Fruit fly (Drosophila melanogaster) whole organism, pupa: ENCODE results near the gene CG4042.

Experiments used
- CG10348 ChIP-seq: fragments of 200-800 bp; sonication (Bioruptor generic); IDR thresholded peaks from 2 replicates; pipeline ENCODE4 v1.3.6; 2022; ENCODE audit warnings: missing biosample characterization, missing genetic modification characterization
- CG12605 ChIP-seq: fragments of 200-800 bp; sonication (Bioruptor generic); IDR thresholded peaks from 2 replicates; pipeline ENCODE4 v1.3.6; 2022; ENCODE audit warnings: missing biosample characterization, missing genetic modification characterization
- CG13204 ChIP-seq: fragments of 200-800 bp; sonication (Bioruptor generic); optimal IDR thresholded peaks from 2 replicates; lab custom pipeline; 2018; ENCODE audit warnings: missing biosample characterization, mild to moderate bottlenecking, missing genetic modification characterization, moderate library complexity
- CG14655 ChIP-seq: fragments of 200-800 bp; sonication (Bioruptor generic); optimal IDR thresholded peaks from 3 replicates; lab custom pipeline; 2017; ENCODE audit warnings: mild to moderate bottlenecking, missing biosample characterization, missing genetic modification reagents, missing genetic modification characterization
- CG15710 ChIP-seq: fragments of 200-800 bp; sonication (Bioruptor generic); optimal IDR thresholded peaks from 2 replicates; lab custom pipeline; 2018; ENCODE audit warnings: missing biosample characterization, mild to moderate bottlenecking, missing genetic modification characterization, moderate library complexity
- CG17806 ChIP-seq: fragments of 200-800 bp; sonication (Bioruptor generic); optimal IDR thresholded peaks from 2 replicates; lab custom pipeline; 2018; ENCODE audit warnings: missing biosample characterization, mild to moderate bottlenecking, missing genetic modification characterization, moderate library complexity
- CG32121 ChIP-seq: fragments of 200-800 bp; sonication (Bioruptor generic); IDR thresholded peaks from 2 replicates; pipeline ENCODE4 v1.3.6; 2022; ENCODE audit warnings: missing biosample characterization, missing genetic modification characterization
- CG34367 ChIP-seq: fragments of 200-800 bp; sonication (Bioruptor generic); optimal IDR thresholded peaks from 2 replicates; lab custom pipeline; 2018; ENCODE audit warnings: missing biosample characterization, mild to moderate bottlenecking, missing genetic modification characterization
- CG4496 ChIP-seq: fragments of 200-800 bp; sonication (Bioruptor generic); IDR thresholded peaks from 3 replicates; pipeline ENCODE4 v1.3.6; 2022; ENCODE audit warnings: missing biosample characterization, missing genetic modification characterization
- CG8301 ChIP-seq: fragments of 200-800 bp; sonication (Bioruptor generic); optimal IDR thresholded peaks from 2 replicates; lab custom pipeline; 2018; ENCODE audit warnings: missing biosample characterization, mild to moderate bottlenecking, missing genetic modification characterization
- CG9948 ChIP-seq: fragments of 200-800 bp; sonication (Bioruptor generic); optimal IDR thresholded peaks from 2 replicates; lab custom pipeline; 2018; ENCODE audit warnings: missing biosample characterization, mild to moderate bottlenecking, missing genetic modification characterization, moderate library complexity
- D1 ChIP-seq: fragments of 200-800 bp; sonication (Bioruptor generic); optimal IDR thresholded peaks from 2 replicates; lab custom pipeline; 2018; ENCODE audit warnings: missing biosample characterization, mild to moderate bottlenecking, missing genetic modification characterization, moderate library complexity
- EcR ChIP-seq: fragments of 200-800 bp; sonication (Bioruptor generic); optimal IDR thresholded peaks from 3 replicates; lab custom pipeline; 2019; ENCODE audit warnings: missing biosample characterization, missing genetic modification characterization, mild to moderate bottlenecking, moderate library complexity, missing genetic modification reagents
- Ets98B ChIP-seq: fragments of 200-800 bp; sonication (Bioruptor generic); IDR thresholded peaks from 2 replicates; pipeline ENCODE4 v1.3.6; 2022; ENCODE audit warnings: missing biosample characterization, missing genetic modification characterization
- Pif1A ChIP-seq: fragments of 200-800 bp; sonication (Bioruptor generic); optimal IDR thresholded peaks from 3 replicates; lab custom pipeline; 2016; ENCODE audit warnings: missing biosample characterization, missing genetic modification characterization
- Pif1B ChIP-seq: fragments of 200-800 bp; sonication (Bioruptor generic); optimal IDR thresholded peaks from 3 replicates; lab custom pipeline; 2016; ENCODE audit warnings: missing biosample characterization, missing genetic modification characterization
- Snoo ChIP-seq: fragments of 200-800 bp; sonication (Bioruptor generic); optimal IDR thresholded peaks from 3 replicates; lab custom pipeline; 2017; ENCODE audit warnings: missing biosample characterization, mild to moderate bottlenecking, missing genetic modification characterization, inconsistent platforms
- fd96Ca ChIP-seq: fragments of 200-800 bp; sonication (Bioruptor generic); IDR thresholded peaks from 3 replicates; pipeline ENCODE4 v1.3.6; 2022; ENCODE audit warnings: missing biosample characterization, missing genetic modification characterization
- gl ChIP-seq: fragments of 200-800 bp; sonication (Bioruptor generic); optimal IDR thresholded peaks from 2 replicates; lab custom pipeline; 2018; ENCODE audit warnings: missing biosample characterization, mild to moderate bottlenecking, missing genetic modification characterization
- rn ChIP-seq: fragments of 200-800 bp; sonication (Bioruptor generic); IDR thresholded peaks from 2 replicates; pipeline ENCODE4 v1.3.6; 2022; ENCODE audit warnings: missing biosample characterization, missing genetic modification characterization

Gene CG4042

dm6 chr3L:20798325-20798846 lies 27.1 kb upstream of the CG4042 start, which contains the start of the genes CG3698 and tzn:
TSS of gene CG3698 (minus strand) at chr3L:20798375.
TSS of gene tzn (plus strand) at chr3L:20798645.
- TF ChIP-seq CG34367 (tag; lab: Kevin White, UChicago), result peak; percentile 82
- TF ChIP-seq EcR (GFP tag; lab: Kevin White, UChicago), result no peak
- TF ChIP-seq CG9948 (tag; lab: Kevin White, UChicago), result no peak
- TF ChIP-seq Pif1B (GFP tag; lab: Kevin White, UChicago), result no peak
- peak; percentile 76 for TF ChIP-seq rn (GFP tag; lab: Robert Waterston, UW)
- peak; percentile 89 for TF ChIP-seq CG4496 (GFP tag; lab: Robert Waterston, UW)
- TF ChIP-seq CG32121, result peak; percentile 59; the same call in 1 of the 2 replicates
- TF ChIP-seq Pif1A (GFP tag; lab: Kevin White, UChicago), result no peak
- peak; percentile 48 for TF ChIP-seq gl
- TF ChIP-seq Ets98B (GFP tag; lab: Robert Waterston, UW), result peak; percentile 52; the same call in 1 of the 2 replicates
- peak; percentile 93 for TF ChIP-seq Snoo (tag; lab: Kevin White, UChicago)
- TF ChIP-seq D1, result no peak
- TF ChIP-seq CG15710 (tag; lab: Kevin White, UChicago), result peak; percentile 72
- TF ChIP-seq, all 21 proteins: peak for 8

- TF ChIP-seq CG17806 (tag; lab: Kevin White, UChicago), result no peak
Observed at dm6 chr3L:20797379-20797778, 26.1 kb upstream of the CG4042 start.

dm6 chr3L:20796757-20797156 lies 25.4 kb upstream of the CG4042 start:
- TF ChIP-seq CG15710 (tag; lab: Kevin White, UChicago) (no peak), CG12605 (GFP tag; lab: Robert Waterston, UW) (no peak), CG34367 (tag; lab: Kevin White, UChicago) (no peak), CG14655 (GFP tag; lab: Kevin White, UChicago) (no peak), D1 (no peak), Ets98B (GFP tag; lab: Robert Waterston, UW) (no peak), CG13204 (GFP tag; lab: Kevin White, UChicago) (no peak), gl (no peak), CG8301 (no peak), Snoo (tag; lab: Kevin White, UChicago) (no peak), Pif1B (GFP tag; lab: Kevin White, UChicago) (no peak), CG17806 (tag; lab: Kevin White, UChicago) (no peak), EcR (GFP tag; lab: Kevin White, UChicago) (no peak), CG10348 (no peak), CG4496 (GFP tag; lab: Robert Waterston, UW) (no peak), fd96Ca (no peak), rn (GFP tag; lab: Robert Waterston, UW) (no peak), CG32121 (no peak), CG9948 (tag; lab: Kevin White, UChicago) (no peak), Pif1A (GFP tag; lab: Kevin White, UChicago) (no peak)

- TF ChIP-seq CG34367 (tag; lab: Kevin White, UChicago), result no peak
- no peak for TF ChIP-seq Snoo (tag; lab: Kevin White, UChicago)
- TF ChIP-seq fd96Ca, result no peak
- no peak for TF ChIP-seq CG14655 (GFP tag; lab: Kevin White, UChicago)
- no peak for TF ChIP-seq gl
- no peak for TF ChIP-seq CG9948 (tag; lab: Kevin White, UChicago)
Observed at dm6 chr3L:20792693-20793092, 21.4 kb upstream of the CG4042 start, which contains the start of gene Six4. TSS of gene Six4 (minus strand) at chr3L:20792777.

- TF ChIP-seq CG34367 (tag; lab: Kevin White, UChicago), result no peak
- TF ChIP-seq CG12605 (GFP tag; lab: Robert Waterston, UW), result no peak
- no peak for TF ChIP-seq Snoo (tag; lab: Kevin White, UChicago)
- no peak for TF ChIP-seq CG15710 (tag; lab: Kevin White, UChicago)
- no peak for TF ChIP-seq EcR (GFP tag; lab: Kevin White, UChicago)
- no peak for TF ChIP-seq CG17806 (tag; lab: Kevin White, UChicago)
- no peak for TF ChIP-seq D1
Observed at dm6 chr3L:20789299-20789698, 18.0 kb upstream of the CG4042 start.

dm6 chr3L:20787835-20788380 lies 16.6 kb upstream of the CG4042 start, which contains the start of gene CG11396:
TSS of gene CG11396 (minus strand) at chr3L:20788137.
- TF ChIP-seq rn (GFP tag; lab: Robert Waterston, UW), result no peak
- TF ChIP-seq D1, result peak; percentile 9
- TF ChIP-seq, all 21 proteins: peak for 1

- TF ChIP-seq EcR (GFP tag; lab: Kevin White, UChicago) (no peak), fd96Ca (no peak; the same call in 2 of the 3 replicates), Ets98B (GFP tag; lab: Robert Waterston, UW) (no peak), gl (no peak), Snoo (tag; lab: Kevin White, UChicago) (no peak), CG4496 (GFP tag; lab: Robert Waterston, UW) (0 out of 3 replicates have a peak, but pooled peaks have one; percentile 30), CG32121 (0 out of 2 replicates have a peak, but pooled peaks have one; percentile 11), CG8301 (no peak), CG14655 (GFP tag; lab: Kevin White, UChicago) (no peak), CG12605 (GFP tag; lab: Robert Waterston, UW) (no peak), CG13204 (GFP tag; lab: Kevin White, UChicago) (no peak), CG17806 (tag; lab: Kevin White, UChicago) (no peak), Pif1A (GFP tag; lab: Kevin White, UChicago) (no peak)
Observed at dm6 chr3L:20785742-20786427, 14.6 kb upstream of the CG4042 start, which contains the start of gene Pcif1. TSS of gene Pcif1 (minus strand) at chr3L:20786197.
